Worm (Caenorhabditis elegans): ENCODE data around the gene Y65A5A.2.

The Y65A5A.2 gene

DNA sequence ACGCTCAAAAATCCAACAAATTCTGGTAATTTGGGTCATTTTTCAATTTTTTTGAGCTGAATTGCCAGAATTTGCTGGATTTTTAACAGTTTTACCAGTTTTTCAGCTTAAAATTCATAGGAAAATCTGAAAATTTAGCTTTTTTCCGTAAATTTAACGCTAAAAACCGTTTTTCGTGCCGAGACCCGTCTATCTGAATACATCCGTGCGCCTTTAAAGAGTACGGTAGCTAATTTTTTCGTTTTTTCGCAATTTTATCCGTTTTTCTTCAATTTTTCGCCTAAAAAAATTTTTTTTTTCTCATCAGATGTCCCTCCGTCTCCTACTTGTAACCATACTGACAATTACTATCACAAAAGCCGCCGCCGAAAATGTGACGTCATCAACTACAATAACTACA is at the start of gene Y65A5A.2:
Gene Y65A5A.2 (plus strand): TSS at position 308 of the 400 bp plus-strand sequence.
- TF ChIP-seq pha-4 (tag; optimal IDR thresholded peaks at IDR 0.05) (no peak), unc-39 (tag; optimal IDR thresholded peaks at IDR 0.05) (no peak), mep-1 (tag; optimal IDR thresholded peaks at IDR 0.05) (no peak), blmp-1 (tag; optimal IDR thresholded peaks at IDR 0.05) (no peak), ceh-43 (GFP tag; optimal IDR thresholded peaks at IDR 0.05) (no peak), lsy-2 (tag; optimal IDR thresholded peaks at IDR 0.05) (no peak), ces-1 (GFP tag; optimal IDR thresholded peaks at IDR 0.05) (no peak), ztf-11 (tag; optimal IDR thresholded peaks at IDR 0.05) (no peak), nhr-28 (tag; optimal IDR thresholded peaks at IDR 0.05) (no peak), nhr-237 (tag; optimal IDR thresholded peaks at IDR 0.05) (no peak), zip-8 (tag; optimal IDR thresholded peaks at IDR 0.05) (no peak), sptf-1 (tag; optimal IDR thresholded peaks at IDR 0.05) (no peak), ceh-39 (tag; optimal IDR thresholded peaks at IDR 0.05) (no peak), cnd-1 (tag; optimal IDR thresholded peaks at IDR 0.05) (no peak), tbx-8 (GFP tag; optimal IDR thresholded peaks at IDR 0.05) (no peak), flh-1 (GFP tag; optimal IDR thresholded peaks at IDR 0.05) (no peak), nhr-2 (tag; optimal IDR thresholded peaks at IDR 0.05) (no peak), lin-13 (tag; optimal IDR thresholded peaks at IDR 0.05) (no peak)

DNA sequence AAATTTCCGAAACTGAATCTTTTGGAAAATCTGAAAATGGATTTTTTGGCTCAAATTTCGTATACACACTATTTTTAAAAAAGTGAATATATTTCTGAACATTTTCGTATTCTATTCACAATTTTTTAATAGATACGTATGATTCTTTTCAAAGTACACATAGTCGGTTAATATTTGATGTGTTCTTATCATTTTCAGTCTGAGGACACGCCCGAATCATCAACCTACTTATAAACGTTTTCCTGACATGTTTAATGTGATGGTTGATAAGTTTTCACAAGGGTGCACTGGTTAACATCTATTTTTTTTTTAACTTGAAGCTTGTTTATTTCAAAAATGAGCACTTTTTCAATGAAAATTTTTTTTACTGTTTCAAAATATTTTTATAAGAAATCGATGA is 47.2 kb upstream of the Y65A5A.2 start:
- TF ChIP-seq mab-5 (tag; optimal IDR thresholded peaks at IDR 0.05) (no peak), unc-39 (tag; optimal IDR thresholded peaks at IDR 0.05) (no peak), bed-3 (GFP tag; optimal IDR thresholded peaks at IDR 0.05) (no peak), lsy-2 (tag; optimal IDR thresholded peaks at IDR 0.05) (no peak), sptf-1 (tag; optimal IDR thresholded peaks at IDR 0.05) (no peak), ztf-11 (tag; optimal IDR thresholded peaks at IDR 0.05) (no peak)

ce11 chrIV:16370592-16370991 is 41.2 kb upstream of the Y65A5A.2 start:
- TF ChIP-seq unc-39 (tag; optimal IDR thresholded peaks at IDR 0.05) (no peak), M03D4.4 (tag; optimal IDR thresholded peaks at IDR 0.05) (no peak), mls-2 (tag; optimal IDR thresholded peaks at IDR 0.05) (no peak), zip-8 (tag; optimal IDR thresholded peaks at IDR 0.05) (peak; percentile 72)

DNA sequence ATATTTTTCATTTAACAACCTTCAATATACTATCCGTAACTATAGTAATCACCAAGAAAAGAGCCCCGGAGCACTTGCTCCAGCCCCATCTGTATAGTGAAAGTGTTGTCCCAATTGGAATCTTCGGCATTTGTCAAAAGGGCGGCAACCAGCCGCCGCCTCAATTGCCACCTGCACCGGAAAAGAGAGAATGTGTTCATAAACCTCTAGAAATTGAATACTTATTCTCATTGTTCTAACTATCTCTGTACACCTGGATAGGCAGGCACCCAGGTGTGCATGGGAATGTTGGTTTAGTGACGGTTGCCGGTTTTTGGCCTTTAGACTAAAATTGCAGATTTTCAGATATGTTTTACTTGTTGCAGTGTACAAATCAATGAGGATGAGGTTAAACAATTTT is 33.9 kb upstream of the Y65A5A.2 start:
- TF ChIP-seq nhr-76 (tag; optimal IDR thresholded peaks at IDR 0.05) (no peak), nhr-2 (tag; optimal IDR thresholded peaks at IDR 0.05) (no peak), bed-3 (GFP tag; optimal IDR thresholded peaks at IDR 0.05) (no peak), hlh-1 (tag; optimal IDR thresholded peaks at IDR 0.05) (no peak), flh-1 (GFP tag; optimal IDR thresholded peaks at IDR 0.05) (no peak), unc-120 (tag; optimal IDR thresholded peaks at IDR 0.05; ENCODE audit: poor library complexity, severe bottlenecking) (no peak), zip-8 (tag; optimal IDR thresholded peaks at IDR 0.05) (no peak), lin-32 (GFP tag; optimal IDR thresholded peaks at IDR 0.05) (no peak), drap-1 (GFP tag; optimal IDR thresholded peaks at IDR 0.05) (no peak), ces-1 (GFP tag; optimal IDR thresholded peaks at IDR 0.05) (no peak), mab-5 (tag; optimal IDR thresholded peaks at IDR 0.05) (no peak), unc-39 (tag; optimal IDR thresholded peaks at IDR 0.05) (no peak), nhr-237 (tag; optimal IDR thresholded peaks at IDR 0.05) (no peak), sem-2 (GFP tag; optimal IDR thresholded peaks at IDR 0.05) (no peak), lin-13 (tag; optimal IDR thresholded peaks at IDR 0.05) (no peak), mls-2 (tag; optimal IDR thresholded peaks at IDR 0.05) (no peak), tbx-8 (GFP tag; optimal IDR thresholded peaks at IDR 0.05) (no peak), nhr-28 (tag; optimal IDR thresholded peaks at IDR 0.05) (no peak), lsy-2 (tag; optimal IDR thresholded peaks at IDR 0.05) (no peak)

DNA sequence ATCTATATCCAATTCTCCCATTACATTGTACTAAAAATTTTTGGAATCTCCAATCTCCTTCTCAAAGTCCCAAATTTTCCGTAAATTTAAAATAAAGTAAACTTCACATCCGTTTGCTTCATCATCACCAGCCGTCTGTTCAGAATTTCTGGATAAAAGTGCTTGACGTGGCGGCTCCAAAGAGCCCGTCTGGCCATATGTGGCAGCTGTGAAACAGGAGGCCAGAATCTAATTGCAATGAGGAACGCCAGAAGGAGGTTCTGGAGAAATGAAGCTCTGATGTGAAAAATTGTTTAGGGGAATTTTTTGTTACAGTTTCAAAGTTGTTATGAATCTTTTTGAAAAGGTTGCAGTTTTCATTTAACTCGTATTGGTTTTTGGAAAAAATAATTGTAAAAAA is 31.5 kb upstream of the Y65A5A.2 start:
- peak; percentile 57 for TF ChIP-seq lin-32 (GFP tag; optimal IDR thresholded peaks at IDR 0.05)
- TF ChIP-seq ces-1 (GFP tag; optimal IDR thresholded peaks at IDR 0.05): peak; percentile 55
- TF ChIP-seq ceh-39 (tag; optimal IDR thresholded peaks at IDR 0.05): no peak

DNA sequence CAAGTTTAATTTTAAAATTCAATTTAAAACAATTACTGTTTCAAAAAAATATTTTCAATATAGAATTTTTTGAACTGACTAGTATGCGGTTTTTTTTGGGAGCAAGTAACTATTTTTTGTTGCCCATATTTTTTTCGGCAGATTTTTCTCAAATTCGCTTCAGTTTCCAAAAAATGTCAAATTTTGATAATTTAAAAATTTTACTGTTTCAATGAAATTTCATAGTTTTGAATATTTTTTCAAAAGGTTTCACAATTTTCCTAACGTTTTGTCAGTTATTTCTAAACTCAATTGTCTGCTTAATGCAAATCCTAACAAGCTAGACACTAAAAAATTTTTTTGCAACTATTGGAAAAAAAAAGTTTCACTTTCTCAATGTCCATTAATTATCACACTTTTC is 30.9 kb upstream of the Y65A5A.2 start:
- TF ChIP-seq unc-62 (GFP tag; optimal IDR thresholded peaks at IDR 0.05) (no peak), lsy-2 (tag; optimal IDR thresholded peaks at IDR 0.05) (no peak), M03D4.4 (tag; optimal IDR thresholded peaks at IDR 0.05) (peak; percentile 18)
